Worm (Caenorhabditis elegans): ENCODE data around the gene cthd-1.

Gene cthd-1

ce11 chrV:9633313-9633712 is 44.8 kb upstream of the cthd-1 start, which contains the start of gene col-147:
TSS of gene col-147 (minus strand) at chrV:9633338.
- TF ChIP-seq ceh-9 (tag; optimal IDR thresholded peaks at IDR 0.05) (no peak), ref-2 (tag; optimal IDR thresholded peaks at IDR 0.05) (no peak), unc-55 (GFP tag; optimal IDR thresholded peaks at IDR 0.05) (no peak)

- TF ChIP-seq T23F11.4 (GFP tag; optimal IDR thresholded peaks at IDR 0.05) (no peak), pag-3 (tag; optimal IDR thresholded peaks at IDR 0.05; ENCODE audit: borderline replicate concordance) (no peak)
These were observed 32.6 kb upstream of the cthd-1 start, which contains the start of the genes atl-1 and hcp-2 for ce11 chrV:9645507-9645906. TSS of gene atl-1 (minus strand) at chrV:9645595. TSS of gene hcp-2 (plus strand) at chrV:9645859.

- TF ChIP-seq C08G9.2 (tag; optimal IDR thresholded peaks at IDR 0.05) (no peak), hlh-8 (tag; optimal IDR thresholded peaks at IDR 0.05) (no peak), elt-4 (tag; optimal IDR thresholded peaks at IDR 0.05) (no peak), ceh-6 (GFP tag; optimal IDR thresholded peaks at IDR 0.05) (no peak), K09A11.1 (tag; optimal IDR thresholded peaks at IDR 0.05; ENCODE audit: insufficient read depth) (no peak), rnt-1 (tag; optimal IDR thresholded peaks at IDR 0.05) (no peak), dmd-4 (tag; optimal IDR thresholded peaks at IDR 0.05; ENCODE audit: borderline replicate concordance) (no peak), Y22D7AL.16 (tag; optimal IDR thresholded peaks at IDR 0.05) (no peak), sdc-2 (tag; optimal IDR thresholded peaks at IDR 0.05) (no peak), ceh-2 (tag; optimal IDR thresholded peaks at IDR 0.05) (no peak), pqm-1 (tag; optimal IDR thresholded peaks at IDR 0.05) (no peak), ceh-22 (tag; optimal IDR thresholded peaks at IDR 0.05) (no peak), C38D4.7 (GFP tag; optimal IDR thresholded peaks at IDR 0.05) (no peak)
These were observed 26.8 kb upstream of the cthd-1 start, which contains the start of gene T06E4.21 for ce11 chrV:9651294-9651693. TSS of gene T06E4.21 (plus strand) at chrV:9651594.

- TF ChIP-seq mec-3 (tag; optimal IDR thresholded peaks at IDR 0.05; ENCODE audit: borderline replicate concordance) (no peak), nhr-11 (tag; optimal IDR thresholded peaks at IDR 0.05) (no peak), gmeb-2 (tag; optimal IDR thresholded peaks at IDR 0.05) (no peak), odd-2 (tag; optimal IDR thresholded peaks at IDR 0.05) (no peak), madf-2 (tag; optimal IDR thresholded peaks at IDR 0.05) (no peak), ceh-45 (GFP tag; IDR thresholded peaks at IDR 0.05) (no peak), unc-42 (tag; optimal IDR thresholded peaks at IDR 0.05) (no peak), zip-5 (tag; optimal IDR thresholded peaks at IDR 0.05) (no peak), sox-4 (tag; optimal IDR thresholded peaks at IDR 0.05) (no peak), ceh-22 (tag; optimal IDR thresholded peaks at IDR 0.05) (no peak), ceh-48 (tag; optimal IDR thresholded peaks at IDR 0.05) (no peak), hlh-8 (tag; optimal IDR thresholded peaks at IDR 0.05) (no peak)
These were observed 23.8 kb upstream of the cthd-1 start, which contains the start of gene cyp-29A4 for ce11 chrV:9654154-9654805. TSS of gene cyp-29A4 (plus strand) at chrV:9654755.

- TF ChIP-seq nfya-1 (tag; optimal IDR thresholded peaks at IDR 0.05) (no peak), elt-4 (tag; optimal IDR thresholded peaks at IDR 0.05) (no peak), pag-3 (tag; optimal IDR thresholded peaks at IDR 0.05; ENCODE audit: borderline replicate concordance) (no peak), rnt-1 (tag; optimal IDR thresholded peaks at IDR 0.05) (no peak), dmd-4 (tag; optimal IDR thresholded peaks at IDR 0.05; ENCODE audit: borderline replicate concordance) (no peak), ceh-31 (tag; optimal IDR thresholded peaks at IDR 0.05) (no peak), npax-4 (tag; optimal IDR thresholded peaks at IDR 0.05) (no peak), hlh-15 (tag; optimal IDR thresholded peaks at IDR 0.05) (no peak), K02D7.2 (tag; optimal IDR thresholded peaks at IDR 0.05) (no peak), tbx-2 (tag; optimal IDR thresholded peaks at IDR 0.05) (no peak), ceh-19 (GFP tag; optimal IDR thresholded peaks at IDR 0.05) (no peak), ceh-24 (tag; optimal IDR thresholded peaks at IDR 0.05) (no peak), dve-1 (tag; optimal IDR thresholded peaks at IDR 0.05) (no peak), sdc-2 (tag; optimal IDR thresholded peaks at IDR 0.05) (no peak), fkh-10 (GFP tag; optimal IDR thresholded peaks at IDR 0.05) (no peak), unc-86 (tag; optimal IDR thresholded peaks at IDR 0.05) (no peak), ref-2 (tag; optimal IDR thresholded peaks at IDR 0.05) (no peak)
These were observed 16.6 kb upstream of the cthd-1 start, which contains the start of gene pitr-4 for ce11 chrV:9661514-9661913. TSS of gene pitr-4 (minus strand) at chrV:9661614.

Data from whole organism, late embryonic.